Worm (Caenorhabditis elegans): ENCODE data around the gene sra-35.

DNA sequence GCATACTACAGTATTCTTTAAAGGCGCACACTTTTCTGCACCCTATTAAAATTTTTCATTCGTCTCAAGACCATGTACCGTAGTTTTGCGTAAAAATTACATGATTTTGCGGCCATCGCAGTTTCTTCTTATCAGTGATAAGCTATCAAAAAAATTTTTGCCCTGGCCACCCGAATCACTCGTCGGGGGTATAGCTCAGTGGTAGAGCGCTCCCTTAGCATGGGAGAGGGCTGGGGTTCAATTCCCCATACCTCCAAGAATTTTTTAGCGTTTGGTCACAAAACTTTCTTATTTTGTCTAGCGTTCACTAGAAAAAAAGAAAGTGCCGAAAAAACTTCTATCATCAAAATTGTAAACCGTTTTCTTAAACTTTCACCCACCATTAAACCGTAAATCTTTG is 37.5 kb upstream of the sra-35 start:
- no peak for TF ChIP-seq fkh-10 (GFP tag; optimal IDR thresholded peaks at IDR 0.05)
- TF ChIP-seq nhr-77 (tag; optimal IDR thresholded peaks at IDR 0.05): no peak
- no peak for TF ChIP-seq nfya-1 (tag; optimal IDR thresholded peaks at IDR 0.05; ENCODE audit: insufficient read depth)
- TF ChIP-seq nhr-28 (tag; optimal IDR thresholded peaks at IDR 0.05): no peak
- no peak for TF ChIP-seq pha-4 (tag; optimal IDR thresholded peaks at IDR 0.05)
- TF ChIP-seq ama-1 (optimal IDR thresholded peaks at IDR 0.05): no peak
- no peak for TF ChIP-seq nhr-23 (tag; optimal IDR thresholded peaks at IDR 0.05)
- no peak for TF ChIP-seq ceh-9 (tag; optimal IDR thresholded peaks at IDR 0.05)
- TF ChIP-seq nhr-12 (tag; optimal IDR thresholded peaks at IDR 0.05): no peak
- no peak for TF ChIP-seq snpc-4 (tag; optimal IDR thresholded peaks at IDR 0.05)
- TF ChIP-seq unc-62 (GFP tag; optimal IDR thresholded peaks at IDR 0.05): no peak
